Fruit fly (Drosophila melanogaster) S2 (cell line): ENCODE results near the gene Mco1.

Experiments used
- CG8478 ChIP-seq: fragments of >200 bp; optimal IDR thresholded peaks from 2 replicates; lab custom pipeline; 2018
- CTCF ChIP-seq, 2 experiments: fragments of >200 bp; optimal IDR thresholded peaks; 2 replicates each; lab custom pipeline; 2018

Mco1 gene

dm6 chr2L:9416244-9416758 lies at the start of gene Mco1:
Mco1 (plus strand) TSS chr2L:9416588.
- TF ChIP-seq CG8478 (lab: Kevin White, UChicago) (no peak), CTCF (optimal IDR thresholded peaks at IDR 0.05; lab: Kevin White, UChicago) (no peak)

dm6 chr2L:9367340-9367739 lies 49.0 kb upstream of the Mco1 start, which contains the start of gene CG34181:
CG34181 (plus strand) TSS chr2L:9367640.
- TF ChIP-seq CG8478 (lab: Kevin White, UChicago) (no peak), CTCF (optimal IDR thresholded peaks at IDR 0.05; lab: Kevin White, UChicago) (no peak)

dm6 chr2L:9369724-9370123 lies 46.7 kb upstream of the Mco1 start:
- TF ChIP-seq CG8478 (lab: Kevin White, UChicago) (no peak), CTCF (optimal IDR thresholded peaks at IDR 0.05; lab: Kevin White, UChicago) (no peak)

dm6 chr2L:9377789-9378188 lies 38.6 kb upstream of the Mco1 start:
- no peak for TF ChIP-seq CG8478 (lab: Kevin White, UChicago)
- no peak for TF ChIP-seq CTCF (optimal IDR thresholded peaks at IDR 0.05; lab: Kevin White, UChicago)

dm6 chr2L:9386270-9386669 lies 30.1 kb upstream of the Mco1 start:
- TF ChIP-seq CG8478 (lab: Kevin White, UChicago) (no peak), CTCF (optimal IDR thresholded peaks at IDR 0.05; lab: Kevin White, UChicago) (no peak)

dm6 chr2L:9387240-9387672 lies 29.1 kb upstream of the Mco1 start, which contains the start of gene Aldh:
Aldh (plus strand) TSS chr2L:9387389.
- no peak for TF ChIP-seq CTCF (optimal IDR thresholded peaks at IDR 0.05; lab: Kevin White, UChicago)
- no peak for TF ChIP-seq CG8478 (lab: Kevin White, UChicago)

- TF ChIP-seq CTCF (optimal IDR thresholded peaks at IDR 0.05; lab: Kevin White, UChicago) (no peak), CG8478 (lab: Kevin White, UChicago) (no peak)
Measured at dm6 chr2L:9388013-9388605, 28.3 kb upstream of the Mco1 start.

- TF ChIP-seq CTCF (optimal IDR thresholded peaks at IDR 0.05; lab: Kevin White, UChicago) = no peak
- no peak for TF ChIP-seq CG8478 (lab: Kevin White, UChicago)
Measured at dm6 chr2L:9388924-9389765, 27.2 kb upstream of the Mco1 start.

dm6 chr2L:9396396-9396795 lies 20.0 kb upstream of the Mco1 start:
- TF ChIP-seq CTCF (optimal IDR thresholded peaks at IDR 0.05; lab: Kevin White, UChicago) (no peak), CG8478 (lab: Kevin White, UChicago) (no peak)

- no peak for TF ChIP-seq CTCF (optimal IDR thresholded peaks at IDR 0.05; lab: Kevin White, UChicago)
- no peak for TF ChIP-seq CG8478 (lab: Kevin White, UChicago)
Measured at dm6 chr2L:9397888-9398287, 18.5 kb upstream of the Mco1 start, which contains the start of gene CG4438. CG4438 (minus strand) TSS chr2L:9397988.

- TF ChIP-seq CG8478 (lab: Kevin White, UChicago) (no peak), CTCF (optimal IDR thresholded peaks at IDR 0.05; lab: Kevin White, UChicago) (no peak)
Measured at dm6 chr2L:9400153-9400552, 16.2 kb upstream of the Mco1 start.

dm6 chr2L:9415053-9415452 lies 1.3 kb upstream of the Mco1 start, which contains the start of gene Shawl:
Shawl (minus strand) TSS chr2L:9415156.
- TF ChIP-seq CG8478 (lab: Kevin White, UChicago) = no peak
- TF ChIP-seq CTCF (optimal IDR thresholded peaks at IDR 0.05; lab: Kevin White, UChicago) = no peak

- TF ChIP-seq CG8478 (lab: Kevin White, UChicago) = no peak
- TF ChIP-seq CTCF (optimal IDR thresholded peaks at IDR 0.05; lab: Kevin White, UChicago) = no peak
Measured at dm6 chr2L:9420660-9421059, 4.3 kb downstream of the Mco1 start.

- no peak for TF ChIP-seq CG8478 (lab: Kevin White, UChicago)
- no peak for TF ChIP-seq CTCF (optimal IDR thresholded peaks at IDR 0.05; lab: Kevin White, UChicago)
Measured at dm6 chr2L:9421312-9421711, 4.9 kb downstream of the Mco1 start.

- TF ChIP-seq CTCF (optimal IDR thresholded peaks at IDR 0.05; lab: Kevin White, UChicago) = no peak
- TF ChIP-seq CG8478 (lab: Kevin White, UChicago) = no peak
Measured at dm6 chr2L:9424193-9424592, 7.8 kb downstream of the Mco1 start.
